Fruit fly (Drosophila melanogaster) whole organism, embryonic: ENCODE data around the gene WASp.

Experiments used
- Abd-B ChIP-seq: fragments of 200-800 bp; sonication (Bioruptor generic); optimal IDR thresholded peaks from 2 replicates; lab custom pipeline; 2018; ENCODE audit warnings: missing biosample characterization, mild to moderate bottlenecking, missing genetic modification characterization, moderate library complexity
- Bdp1 ChIP-seq: fragments of 200-800 bp; sonication (Bioruptor generic); optimal IDR thresholded peaks from 3 replicates; lab custom pipeline; 2016; ENCODE audit warnings: missing biosample characterization, missing genetic modification characterization
- Blimp-1 ChIP-seq: fragments of 200-800 bp; sonication (Bioruptor generic); optimal IDR thresholded peaks from 3 replicates; lab custom pipeline; 2018; ENCODE audit warnings: missing biosample characterization, missing genetic modification characterization, mild to moderate bottlenecking, moderate library complexity, missing genetic modification reagents
- CG10462 ChIP-seq: fragments of 200-800 bp; sonication (Bioruptor generic); optimal IDR thresholded peaks from 2 replicates; lab custom pipeline; 2016; ENCODE audit warnings: missing biosample characterization, missing genetic modification characterization
- CG12299 ChIP-seq: fragments of 200-800 bp; sonication (Bioruptor generic); optimal IDR thresholded peaks from 2 replicates; lab custom pipeline; 2018; ENCODE audit warnings: missing biosample characterization, mild to moderate bottlenecking, missing genetic modification characterization
- CG13775 ChIP-seq: fragments of 200-800 bp; sonication (Bioruptor generic); optimal IDR thresholded peaks from 3 replicates; lab custom pipeline; 2017; ENCODE audit warnings: missing biosample characterization, mild to moderate bottlenecking, missing genetic modification characterization
- CG14710 ChIP-seq: fragments of 200-800 bp; sonication (Bioruptor generic); optimal IDR thresholded peaks from 3 replicates; lab custom pipeline; 2019; ENCODE audit warnings: missing biosample characterization, mild to moderate bottlenecking, missing genetic modification characterization, moderate library complexity
- CG14965 ChIP-seq: fragments of 200-800 bp; sonication (Bioruptor generic); optimal IDR thresholded peaks from 2 replicates; lab custom pipeline; 2016; ENCODE audit warnings: missing biosample characterization, missing genetic modification characterization, borderline replicate concordance
- CG1603 ChIP-seq: fragments of 200-800 bp; sonication (Bioruptor generic); optimal IDR thresholded peaks from 2 replicates; lab custom pipeline; 2019; ENCODE audit warnings: missing biosample characterization, mild to moderate bottlenecking, missing genetic modification characterization, moderate library complexity
- CG17568 ChIP-seq: fragments of 200-800 bp; sonication (Bioruptor generic); optimal IDR thresholded peaks from 2 replicates; lab custom pipeline; 2018; ENCODE audit warnings: missing biosample characterization, mild to moderate bottlenecking, missing genetic modification characterization, moderate library complexity
- CG17829 ChIP-seq: fragments of 200-800 bp; optimal IDR thresholded peaks from 2 replicates; lab custom pipeline; 2019; ENCODE audit warnings: missing biosample characterization, mild to moderate bottlenecking, missing genetic modification characterization, moderate library complexity
- CG2129 ChIP-seq: fragments of 200-800 bp; sonication (Bioruptor generic); IDR thresholded peaks from 2 replicates; pipeline ENCODE4 v1.3.6; 2022; ENCODE audit warnings: missing biosample characterization, missing genetic modification characterization; ENCODE audit not compliant: partially characterized antibody
- CG2199 ChIP-seq: fragments of 200-800 bp; sonication (Bioruptor generic); IDR thresholded peaks from 3 replicates; pipeline ENCODE4 v1.3.6; 2022; ENCODE audit warnings: missing biosample characterization, missing genetic modification characterization
- CG3065 ChIP-seq: fragments of 200-800 bp; sonication (Bioruptor generic); optimal IDR thresholded peaks from 2 replicates; lab custom pipeline; 2016; ENCODE audit warnings: missing biosample characterization, missing genetic modification characterization
- CG31224 ChIP-seq: fragments of 200-800 bp; sonication (Bioruptor generic); IDR thresholded peaks from 2 replicates; pipeline ENCODE4 v1.3.6; 2022; ENCODE audit warnings: missing biosample characterization, missing genetic modification characterization
- CG32767 ChIP-seq: fragments of 200-800 bp; sonication (Bioruptor generic); IDR thresholded peaks from 2 replicates; pipeline ENCODE4 v1.3.6; 2022; ENCODE audit warnings: missing biosample characterization, missing genetic modification characterization
- CG33213 ChIP-seq: fragments of 200-800 bp; sonication (Bioruptor generic); optimal IDR thresholded peaks from 3 replicates; lab custom pipeline; 2016; ENCODE audit warnings: missing biosample characterization, missing genetic modification characterization
- CG34224 ChIP-seq: fragments of 200-800 bp; sonication (Bioruptor generic); IDR thresholded peaks from 3 replicates; pipeline ENCODE4 v1.3.6; 2022; ENCODE audit warnings: missing biosample characterization, missing genetic modification characterization; ENCODE audit not compliant: partially characterized antibody
- CG3995 ChIP-seq: fragments of 200-800 bp; sonication (Bioruptor generic); optimal IDR thresholded peaks from 3 replicates; lab custom pipeline; 2016; ENCODE audit warnings: missing biosample characterization, missing genetic modification characterization
- CG4328 ChIP-seq: fragments of 200-800 bp; sonication (Bioruptor generic); optimal IDR thresholded peaks from 3 replicates; lab custom pipeline; 2017; ENCODE audit warnings: missing biosample characterization, missing genetic modification reagents, missing genetic modification characterization
- CG8359 ChIP-seq: fragments of 200-800 bp; sonication (Bioruptor generic); optimal IDR thresholded peaks from 2 replicates; lab custom pipeline; 2017; ENCODE audit warnings: missing biosample characterization, mild to moderate bottlenecking, missing genetic modification characterization, borderline replicate concordance
- CG9437 ChIP-seq: fragments of 200-800 bp; sonication (Bioruptor generic); optimal IDR thresholded peaks from 2 replicates; lab custom pipeline; 2018; ENCODE audit warnings: missing biosample characterization, mild to moderate bottlenecking, missing genetic modification characterization
- HmgD ChIP-seq: fragments of 200-800 bp; sonication (Bioruptor generic); optimal IDR thresholded peaks from 3 replicates; lab custom pipeline; 2016; ENCODE audit warnings: missing biosample characterization, missing genetic modification characterization
- Mad ChIP-seq: fragments of 200-800 bp; sonication (Bioruptor generic); optimal IDR thresholded peaks from 2 replicates; lab custom pipeline; 2016; ENCODE audit warnings: missing biosample characterization, missing genetic modification characterization
- Mes4 ChIP-seq: fragments of 200-800 bp; sonication (Bioruptor generic); optimal IDR thresholded peaks from 2 replicates; lab custom pipeline; 2016; ENCODE audit warnings: missing biosample characterization, missing genetic modification characterization
- NFAT ChIP-seq: fragments of 200-800 bp; sonication (Bioruptor generic); IDR thresholded peaks from 2 replicates; pipeline ENCODE4 v1.3.6; 2022; ENCODE audit warnings: missing biosample characterization, missing genetic modification characterization
- Oaz ChIP-seq: fragments of 200-800 bp; sonication (Bioruptor generic); IDR thresholded peaks from 2 replicates; pipeline ENCODE4 v1.3.6; 2022; ENCODE audit warnings: missing biosample characterization, missing genetic modification characterization
- Sox100B ChIP-seq: fragments of 200-800 bp; sonication (Bioruptor generic); optimal IDR thresholded peaks from 3 replicates; lab custom pipeline; 2018; ENCODE audit warnings: missing biosample characterization, mild to moderate bottlenecking, missing genetic modification characterization
- TFAM ChIP-seq: fragments of 200-800 bp; sonication (Bioruptor generic); optimal IDR thresholded peaks from 2 replicates; lab custom pipeline; 2017; ENCODE audit warnings: missing biosample characterization, missing genetic modification characterization, inconsistent platforms
- bbx ChIP-seq: fragments of 200-800 bp; sonication (Bioruptor generic); IDR thresholded peaks from 2 replicates; pipeline ENCODE4 v1.3.6; 2022; ENCODE audit warnings: missing biosample characterization, missing genetic modification characterization; ENCODE audit not compliant: partially characterized antibody
- corto ChIP-seq: fragments of 200-800 bp; sonication (Bioruptor generic); optimal IDR thresholded peaks from 2 replicates; lab custom pipeline; 2016; ENCODE audit warnings: missing biosample characterization, mild to moderate bottlenecking, missing genetic modification characterization, moderate library complexity
- da ChIP-seq: fragments of 200-800 bp; sonication (Bioruptor generic); optimal IDR thresholded peaks from 2 replicates; lab custom pipeline; 2016; ENCODE audit warnings: missing biosample characterization, missing genetic modification characterization
- dan ChIP-seq: fragments of 200-800 bp; sonication (Bioruptor generic); IDR thresholded peaks from 2 replicates; pipeline ENCODE4 v1.3.6; 2022; ENCODE audit warnings: missing biosample characterization, missing genetic modification characterization
- dati ChIP-seq: fragments of 200-800 bp; sonication (Bioruptor generic); IDR thresholded peaks from 2 replicates; pipeline ENCODE4 v1.3.6; 2022; ENCODE audit warnings: missing biosample characterization, missing genetic modification characterization
- dpn ChIP-seq, 2 experiments: fragments of 200-800 bp; sonication (Bioruptor generic); optimal IDR thresholded peaks; 3 replicates each; lab custom pipeline; 2016; ENCODE audit warnings: missing biosample characterization in 2 of 2, missing genetic modification characterization in 2 of 2
- fu2 ChIP-seq: fragments of 200-800 bp; sonication (Bioruptor generic); optimal IDR thresholded peaks from 2 replicates; lab custom pipeline; 2016; ENCODE audit warnings: missing biosample characterization, missing genetic modification characterization
- hbn ChIP-seq: fragments of 200-800 bp; sonication (Bioruptor generic); IDR thresholded peaks from 2 replicates; pipeline ENCODE4 v1.3.6; 2022; ENCODE audit warnings: missing biosample characterization, missing genetic modification characterization; ENCODE audit not compliant: partially characterized antibody
- kni ChIP-seq: fragments of 200-800 bp; sonication (Bioruptor generic); optimal IDR thresholded peaks from 3 replicates; lab custom pipeline; 2017; ENCODE audit warnings: mild to moderate bottlenecking, missing biosample characterization, missing genetic modification reagents, missing genetic modification characterization
- lov ChIP-seq, 2 experiments: fragments of 200-800 bp in 1 of 2; fragments of >200 bp in 1 of 2; sonication (Bioruptor generic) in 1 of 2; IDR thresholded peaks in 1 of 2; optimal IDR thresholded peaks in 1 of 2; 2 replicates in 1 of 2; 3 replicates in 1 of 2; pipeline versions ENCODE4 v1.3.6 to Lab custom; 2017 to 2022; ENCODE audit warnings: missing biosample characterization in 1 of 2, missing genetic modification characterization in 1 of 2
- maf-S ChIP-seq: fragments of 200-800 bp; sonication (Bioruptor generic); optimal IDR thresholded peaks from 2 replicates; lab custom pipeline; 2016; ENCODE audit warnings: missing biosample characterization, missing genetic modification characterization
- prd ChIP-seq, 3 experiments: fragments of >200 bp in 2 of 3; fragments of 200-800 bp in 1 of 3; sonication (Bioruptor generic) in 1 of 3; optimal IDR thresholded peaks in 2 of 3; IDR thresholded peaks in 1 of 3; 2 replicates in 2 of 3; 3 replicates in 1 of 3; pipeline versions ENCODE4 v1.3.6 to Lab custom; 2017 to 2022; ENCODE audit warnings: missing biosample characterization in 1 of 3, missing genetic modification characterization in 1 of 3
- pros ChIP-seq: fragments of 200-800 bp; sonication (Bioruptor generic); optimal IDR thresholded peaks from 3 replicates; lab custom pipeline; 2019; ENCODE audit warnings: missing biosample characterization, mild to moderate bottlenecking, missing genetic modification characterization, moderate library complexity
- sisA ChIP-seq: fragments of 200-800 bp; sonication (Bioruptor generic); IDR thresholded peaks from 2 replicates; pipeline ENCODE4 v1.3.6; 2022; ENCODE audit warnings: missing biosample characterization, missing genetic modification characterization
- sob ChIP-seq: fragments of 200-800 bp; sonication (Bioruptor generic); IDR thresholded peaks from 2 replicates; pipeline ENCODE4 v1.3.6; 2022; ENCODE audit warnings: missing biosample characterization, missing genetic modification characterization
- tll ChIP-seq, 2 experiments: fragments of 200-800 bp in 1 of 2; fragments of >200 bp in 1 of 2; sonication (Bioruptor generic) in 1 of 2; optimal IDR thresholded peaks; 2 replicates each; lab custom pipeline; 2017 to 2019; ENCODE audit warnings: missing biosample characterization in 2 of 2, missing genetic modification characterization in 2 of 2, mild to moderate bottlenecking in 1 of 2, moderate library complexity in 1 of 2
- tup ChIP-seq: fragments of 200-800 bp; sonication (Bioruptor generic); optimal IDR thresholded peaks from 2 replicates; lab custom pipeline; 2016; ENCODE audit warnings: missing biosample characterization, mild to moderate bottlenecking, missing genetic modification characterization, moderate library complexity
- vvl ChIP-seq: fragments of 200-800 bp; sonication (Bioruptor generic); IDR thresholded peaks from 2 replicates; pipeline ENCODE4 v1.3.6; 2022; ENCODE audit warnings: missing biosample characterization, missing genetic modification characterization

WASp gene

DNA sequence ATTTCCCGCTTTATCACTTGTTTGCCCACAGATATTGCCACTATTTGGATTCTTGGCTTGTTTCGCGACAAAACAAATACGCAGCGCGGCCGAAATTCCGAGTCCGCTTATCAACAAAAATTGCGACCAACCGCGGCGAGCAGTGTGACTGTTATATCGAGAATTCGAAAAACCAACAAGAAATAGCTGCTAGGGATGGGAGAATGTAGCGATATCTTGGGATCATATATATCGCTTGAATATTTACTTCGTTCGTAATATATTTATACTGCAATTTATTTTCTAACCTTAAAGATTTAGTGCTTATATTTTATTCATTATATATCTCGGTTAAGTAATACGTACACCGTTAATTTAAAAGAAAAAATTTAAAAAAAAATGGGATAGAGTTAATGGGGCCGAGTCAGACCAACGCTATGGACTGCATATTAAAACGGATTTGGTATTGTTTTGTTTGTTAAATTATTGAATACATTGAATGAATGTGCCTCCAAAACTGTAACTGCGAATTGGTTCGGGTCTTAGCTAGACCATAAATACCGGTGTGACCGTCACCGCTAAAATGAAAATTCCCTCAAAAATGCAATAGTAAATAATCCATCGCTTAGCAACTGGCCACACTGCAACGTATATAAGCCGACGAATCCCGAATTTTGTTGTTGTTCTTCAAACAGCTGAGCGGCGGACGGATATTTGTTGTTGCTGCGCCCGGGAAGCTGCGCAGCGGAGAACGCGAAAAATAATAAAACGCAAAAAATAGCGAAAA is 13.0 kb upstream of the WASp start, which contains the start of the genes Apc and spg (continued):
- TF ChIP-seq hbn (GFP tag; lab: Robert Waterston, UW) (peak; percentile 61), dati (GFP tag; lab: Robert Waterston, UW) (no peak), pros (GFP tag; lab: Kevin White, UChicago) (no peak), Oaz (no peak), CG3995 (GFP tag; lab: Kevin White, UChicago) (peak; percentile 91), da (GFP tag; lab: Kevin White, UChicago) (peak; percentile 29), dan (GFP tag; lab: Robert Waterston, UW) (no peak), Blimp-1 (no peak), CG12299 (tag; lab: Kevin White, UChicago) (peak; percentile 37), prd (optimal IDR thresholded peaks at IDR 0.05; lab: Kevin White, UChicago) (no peak), prd (GFP tag; IDR thresholded peaks at IDR 0.05; lab: Robert Waterston, UW) (peak; percentile 30; the same call in 2 of the 3 replicates), maf-S (GFP tag; lab: Kevin White, UChicago) (no peak), CG33213 (GFP tag; lab: Kevin White, UChicago) (peak; percentile 71), CG17568 (no peak), bbx (peak; percentile 78), lov (optimal IDR thresholded peaks at IDR 0.05; lab: Kevin White, UChicago) (no peak), lov (GFP tag; IDR thresholded peaks at IDR 0.05; lab: Robert Waterston, UW) (0 out of 3 replicates have a peak, but pooled peaks have one; percentile 25), vvl (GFP tag; lab: Robert Waterston, UW) (peak; percentile 40), tup (GFP tag; lab: Kevin White, UChicago) (no peak), HmgD (GFP tag; lab: Kevin White, UChicago) (peak; percentile 50), CG13775 (GFP tag; lab: Kevin White, UChicago) (peak; percentile 3), CG2199 (GFP tag; lab: Robert Waterston, UW) (0 out of 3 replicates have a peak, but pooled peaks have one; percentile 44), dpn (GFP tag; optimal IDR thresholded peaks at IDR 0.05; lab: Kevin White, UChicago) (no peak), NFAT (GFP tag; lab: Robert Waterston, UW) (no peak), CG34224 (peak; percentile 76), CG1603 (tag; lab: Kevin White, UChicago) (peak; percentile 69), Mad (GFP tag; lab: Kevin White, UChicago) (no peak), CG17829 (tag; lab: Kevin White, UChicago) (peak; percentile 61), CG4328 (peak; percentile 6), CG14710 (tag; lab: Kevin White, UChicago) (peak; percentile 74), corto (GFP tag; lab: Kevin White, UChicago) (no peak), CG2129 (GFP tag; lab: Robert Waterston, UW) (peak; percentile 60), CG8359 (GFP tag; lab: Kevin White, UChicago) (peak; percentile 42), Abd-B (GFP tag; lab: Kevin White, UChicago) (peak; percentile 79), tll (GFP tag; optimal IDR thresholded peaks at IDR 0.05; lab: Kevin White, UChicago) (no peak), kni (peak; percentile 16), sisA (GFP tag; lab: Robert Waterston, UW) (no peak), CG10462 (GFP tag; lab: Kevin White, UChicago) (no peak), CG32767 (GFP tag; lab: Robert Waterston, UW) (no peak), fu2 (peak; percentile 6), sob (peak; percentile 20; the same call in 1 of the 2 replicates), Bdp1 (peak; percentile 31), CG14965 (GFP tag; lab: Kevin White, UChicago) (no peak), Mes4 (peak; percentile 51), CG31224 (GFP tag; lab: Robert Waterston, UW) (no peak), CG9437 (no peak), Sox100B (GFP tag; lab: Kevin White, UChicago) (no peak), TFAM (GFP tag; lab: Kevin White, UChicago) (no peak), CG3065 (GFP tag; lab: Kevin White, UChicago) (no peak)
